Fruit fly (Drosophila melanogaster): Measurements from ENCODE around the gene CG11663.

CG11663 gene

DNA sequence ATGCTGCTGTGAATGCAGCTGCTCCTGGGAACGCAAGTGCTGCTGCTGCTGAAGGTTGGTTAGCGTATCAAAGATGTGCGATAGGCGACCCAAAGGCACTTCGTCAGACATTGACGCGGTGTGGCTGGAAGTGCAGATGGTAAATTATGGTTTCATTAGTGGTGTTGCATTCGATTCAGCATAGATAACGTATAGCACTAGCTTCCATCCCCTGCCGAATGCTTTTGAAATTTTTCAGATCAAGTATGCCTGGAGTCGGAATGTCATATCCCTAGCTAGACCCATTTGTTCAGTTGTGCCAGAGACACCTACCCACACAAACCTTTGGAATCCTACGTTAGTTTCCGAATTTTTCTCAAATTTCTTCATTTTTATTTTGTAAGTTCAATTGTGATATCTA, at the start of gene CG11663:
CG11663 (plus strand) TSS at position 301 of the 400 bp plus-strand sequence.
- TF ChIP-seq CG14710 (tag; optimal IDR thresholded peaks at IDR 0.05) (no peak), CG10431 (GFP tag; optimal IDR thresholded peaks at IDR 0.05) (no peak), CG13775 (GFP tag; optimal IDR thresholded peaks at IDR 0.05) (no peak), ewg (GFP tag; optimal IDR thresholded peaks at IDR 0.05) (no peak), p53 (GFP tag; optimal IDR thresholded peaks at IDR 0.05) (no peak), ham (GFP tag; IDR thresholded peaks at IDR 0.05) (no peak), ken (GFP tag; IDR thresholded peaks at IDR 0.05) (no peak), pb (GFP tag; optimal IDR thresholded peaks at IDR 0.05) (no peak), hkb (optimal IDR thresholded peaks at IDR 0.05) (no peak), hkb (GFP tag; IDR thresholded peaks at IDR 0.05) (no peak), Hmr (GFP tag; optimal IDR thresholded peaks at IDR 0.05) (no peak), wor (GFP tag; IDR thresholded peaks at IDR 0.05) (no peak)

dm6 chrX:844523-844922, 49.8 kb upstream of the CG11663 start, which contains the start of gene CG14635:
Gene CG14635, plus strand, starts transcription at chrX:844823.
- no peak for TF ChIP-seq aop (GFP tag; IDR thresholded peaks at IDR 0.05)
- no peak for TF ChIP-seq Pdp1 (GFP tag; optimal IDR thresholded peaks at IDR 0.05)
- no peak for TF ChIP-seq CG12104 (GFP tag; optimal IDR thresholded peaks at IDR 0.05)
- TF ChIP-seq CG17802 (tag; optimal IDR thresholded peaks at IDR 0.05), result no peak
- TF ChIP-seq YL-1 (GFP tag; optimal IDR thresholded peaks at IDR 0.05), result no peak
- TF ChIP-seq CG4424 (GFP tag; optimal IDR thresholded peaks at IDR 0.05), result no peak
- TF ChIP-seq ap (GFP tag; IDR thresholded peaks at IDR 0.05), result no peak
- no peak for TF ChIP-seq CG12236 (GFP tag; optimal IDR thresholded peaks at IDR 0.05)
- TF ChIP-seq Dref (GFP tag; IDR thresholded peaks at IDR 0.05), result no peak
- TF ChIP-seq CG4282 (GFP tag; optimal IDR thresholded peaks at IDR 0.05), result no peak
- TF ChIP-seq CG11723 (GFP tag; optimal IDR thresholded peaks at IDR 0.05), result no peak
- no peak for TF ChIP-seq HLHmδ (GFP tag; optimal IDR thresholded peaks at IDR 0.05)
- TF ChIP-seq CG4707 (GFP tag; optimal IDR thresholded peaks at IDR 0.05), result no peak
- TF ChIP-seq CG12659 (GFP tag; optimal IDR thresholded peaks at IDR 0.05), result no peak
- no peak for TF ChIP-seq CG15601 (tag; optimal IDR thresholded peaks at IDR 0.05)
- TF ChIP-seq Bdp1 (GFP tag; optimal IDR thresholded peaks at IDR 0.05), result no peak
- no peak for TF ChIP-seq Drgx (GFP tag; IDR thresholded peaks at IDR 0.05)
- no peak for TF ChIP-seq CG8089 (GFP tag; optimal IDR thresholded peaks at IDR 0.05)
- no peak for TF ChIP-seq Hsf (GFP tag; optimal IDR thresholded peaks at IDR 0.05)

DNA sequence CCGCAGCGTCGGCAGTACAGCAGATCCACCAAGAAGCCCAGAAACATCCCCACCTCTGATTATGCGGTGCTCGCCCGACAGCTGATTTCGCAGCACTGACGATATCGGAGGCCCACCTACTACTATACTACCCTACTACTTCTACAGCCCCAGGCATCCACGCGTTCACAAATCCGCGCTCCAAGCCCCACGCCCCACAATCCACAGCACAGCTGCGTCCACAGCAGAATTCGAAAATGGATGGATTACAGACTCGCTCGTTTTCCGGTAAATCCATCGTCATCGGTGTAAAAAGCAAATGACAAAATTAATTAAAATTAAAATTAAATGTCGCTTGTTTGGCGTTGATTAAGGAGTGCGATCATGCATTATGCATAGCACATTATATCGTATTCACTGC, 47.2 kb upstream of the CG11663 start, which contains the start of gene CG3713:
CG3713 (minus strand) TSS at position 101 of the 400 bp plus-strand sequence.
- TF ChIP-seq CG13123 (GFP tag; optimal IDR thresholded peaks at IDR 0.05), result no peak
- no peak for TF ChIP-seq CG12942 (GFP tag; optimal IDR thresholded peaks at IDR 0.05)
- TF ChIP-seq CG9797 (GFP tag; optimal IDR thresholded peaks at IDR 0.05), result no peak
- TF ChIP-seq gt (GFP tag; IDR thresholded peaks at IDR 0.05), result no peak
- no peak for TF ChIP-seq CG6813 (GFP tag; optimal IDR thresholded peaks at IDR 0.05)
- TF ChIP-seq CG13296 (GFP tag; optimal IDR thresholded peaks at IDR 0.05), result no peak
- TF ChIP-seq Hey (tag; optimal IDR thresholded peaks at IDR 0.05), result no peak
- no peak for TF ChIP-seq D19B (GFP tag; optimal IDR thresholded peaks at IDR 0.05)
- TF ChIP-seq CG8765 (GFP tag; IDR thresholded peaks at IDR 0.05), result no peak
- no peak for TF ChIP-seq CG1233 (GFP tag; optimal IDR thresholded peaks at IDR 0.05)
- no peak for TF ChIP-seq CG14441 (GFP tag; IDR thresholded peaks at IDR 0.05)
